Fruit fly (Drosophila melanogaster) whole organism, prepupa: ENCODE measurements around the gene Dad.

Experiments used
- Blimp-1 ChIP-seq: fragments of 200-800 bp; sonication (Bioruptor generic); optimal IDR thresholded peaks from 3 replicates; lab custom pipeline; 2017; ENCODE audit warnings: missing biosample characterization, missing genetic modification characterization, mild to moderate bottlenecking, moderate library complexity, missing genetic modification reagents
- CG15336 ChIP-seq: fragments of 200-800 bp; sonication (Bioruptor generic); IDR thresholded peaks from 2 replicates; pipeline ENCODE4 v1.3.6; 2022; ENCODE audit warnings: missing biosample characterization, missing genetic modification characterization
- CG32006 ChIP-seq: fragments of 200-800 bp; sonication (Bioruptor generic); optimal IDR thresholded peaks from 3 replicates; lab custom pipeline; 2017; ENCODE audit warnings: missing biosample characterization, mild to moderate bottlenecking, missing genetic modification characterization
- CG4318 ChIP-seq: fragments of 200-800 bp; sonication (Bioruptor generic); optimal IDR thresholded peaks from 3 replicates; lab custom pipeline; 2017; ENCODE audit warnings: missing biosample characterization, mild to moderate bottlenecking, missing genetic modification characterization
- Eip78C ChIP-seq: fragments of 200-800 bp; sonication (Bioruptor generic); peaks from one replicate; lab custom pipeline; 2016; ENCODE audit warnings: missing biosample characterization, missing genetic modification characterization
- Hr4 ChIP-seq: fragments of 200-800 bp; sonication (Bioruptor generic); optimal IDR thresholded peaks from 3 replicates; lab custom pipeline; 2016; ENCODE audit warnings: missing biosample characterization, missing genetic modification characterization
- OdsH ChIP-seq: fragments of 200-800 bp; sonication (Bioruptor generic); optimal IDR thresholded peaks from 3 replicates; lab custom pipeline; 2016; ENCODE audit warnings: missing biosample characterization, missing genetic modification characterization
- fd85E ChIP-seq: fragments of 200-800 bp; sonication (Bioruptor generic); optimal IDR thresholded peaks from 3 replicates; lab custom pipeline; 2016; ENCODE audit warnings: missing biosample characterization, missing genetic modification characterization
- lz ChIP-seq: fragments of 200-800 bp; sonication (Bioruptor generic); optimal IDR thresholded peaks from 3 replicates; lab custom pipeline; 2016; ENCODE audit warnings: missing biosample characterization, missing genetic modification characterization
- ss ChIP-seq, 2 experiments: fragments of 200-800 bp; sonication (Bioruptor generic); optimal IDR thresholded peaks; 2 replicates in 1 of 2; 3 replicates in 1 of 2; lab custom pipeline; 2017 to 2018; ENCODE audit warnings: mild to moderate bottlenecking in 2 of 2, missing biosample characterization in 2 of 2, missing genetic modification characterization in 2 of 2, moderate library complexity in 1 of 2

- TF ChIP-seq ss (GFP tag; optimal IDR thresholded peaks at IDR 0.05; lab: Kevin White, UChicago) (no peak), CG15336 (no peak), CG32006 (GFP tag; lab: Kevin White, UChicago) (no peak), Hr4 (no peak), fd85E (no peak), Eip78C (no peak), lz (no peak), CG4318 (no peak), Blimp-1 (no peak), OdsH (GFP tag; lab: Kevin White, UChicago) (no peak)
Observed at dm6 chr3R:17016193-17016592, 37.6 kb upstream of the Dad start.
